Worm (Caenorhabditis elegans): ENCODE measurements around the gene gei-4.

Gene gei-4

DNA sequence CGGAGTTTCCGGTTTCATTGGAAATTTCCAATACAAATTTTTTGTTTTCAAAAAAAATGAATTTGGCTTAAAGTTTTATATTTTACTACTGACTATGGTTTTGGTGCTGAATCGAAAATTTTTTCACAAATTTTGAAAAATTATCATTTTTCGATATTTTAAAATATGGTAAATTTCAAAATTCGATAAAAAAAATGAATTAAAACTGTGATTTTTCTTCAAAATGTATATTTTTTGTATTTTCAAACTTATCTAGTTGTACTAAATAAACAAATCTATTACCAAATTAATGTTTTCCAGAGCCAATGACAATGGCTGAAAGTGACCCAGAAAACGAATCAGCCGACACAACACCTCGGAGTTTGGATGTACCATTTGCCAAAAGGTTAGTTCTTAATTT lies 11.0 kb upstream of the gei-4 start, which contains the start of gene pll-1:
Gene pll-1, plus strand, starts transcription at position 301 of the 400 bp plus-strand sequence.
- no peak for TF ChIP-seq ceh-30 (tag; optimal IDR thresholded peaks at IDR 0.05)
- no peak for TF ChIP-seq nfya-1 (tag; optimal IDR thresholded peaks at IDR 0.05)
- TF ChIP-seq fkh-6 (tag; optimal IDR thresholded peaks at IDR 0.05), result no peak
- TF ChIP-seq fkh-10 (GFP tag; optimal IDR thresholded peaks at IDR 0.05), result no peak
- no peak for TF ChIP-seq ama-1 (optimal IDR thresholded peaks at IDR 0.05)
- no peak for TF ChIP-seq nhr-11 (tag; optimal IDR thresholded peaks at IDR 0.05)
- no peak for TF ChIP-seq tbx-7 (tag; optimal IDR thresholded peaks at IDR 0.05)
- TF ChIP-seq sdc-2 (tag; optimal IDR thresholded peaks at IDR 0.05), result no peak
- no peak for TF ChIP-seq pat-9 (tag; optimal IDR thresholded peaks at IDR 0.05)

DNA sequence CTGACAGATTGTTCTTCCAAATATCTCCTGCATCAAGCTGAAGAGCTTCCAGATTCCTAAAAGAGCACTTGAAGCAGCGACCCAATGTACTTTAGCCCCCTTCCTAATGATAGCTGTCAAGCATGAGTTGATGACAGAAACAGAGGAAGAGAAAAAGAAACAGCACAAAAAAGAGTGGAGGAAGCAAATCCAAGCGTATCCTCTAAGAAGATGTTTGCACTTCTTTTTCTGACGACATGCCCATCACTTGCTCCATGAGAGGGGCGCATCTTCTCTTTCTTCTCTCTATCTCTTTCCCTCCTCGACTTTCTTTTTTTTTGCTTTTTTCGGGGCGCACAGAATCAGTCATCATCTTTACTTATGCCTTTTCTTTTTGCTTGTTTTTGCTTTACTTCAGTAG lies 5.7 kb upstream of the gei-4 start:
- TF ChIP-seq eyg-1 (tag; optimal IDR thresholded peaks at IDR 0.05) (no peak), ceh-30 (tag; optimal IDR thresholded peaks at IDR 0.05) (no peak), ceh-24 (tag; optimal IDR thresholded peaks at IDR 0.05) (no peak), nhr-232 (tag; optimal IDR thresholded peaks at IDR 0.05) (no peak), Y22D7AL.16 (tag; optimal IDR thresholded peaks at IDR 0.05) (no peak), ceh-9 (tag; optimal IDR thresholded peaks at IDR 0.05) (no peak)

DNA sequence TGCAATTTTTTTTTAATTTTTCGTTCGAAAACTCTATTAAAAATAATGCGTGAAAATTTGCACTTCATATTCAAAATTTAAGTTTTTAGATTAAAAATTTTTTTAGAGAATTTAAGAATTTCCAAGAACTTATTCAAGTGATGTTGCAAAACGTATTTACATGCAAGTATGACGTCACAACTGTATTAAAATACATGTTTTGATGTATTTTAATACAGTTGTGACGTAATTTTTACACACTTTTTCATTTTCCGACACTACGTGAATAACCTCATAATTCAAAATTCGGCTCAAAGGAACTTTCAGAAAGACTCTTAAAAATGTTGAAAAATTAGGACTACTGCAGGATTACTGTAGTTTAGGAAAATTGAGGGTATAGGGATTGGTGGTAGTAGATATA lies 3.5 kb upstream of the gei-4 start:
- no peak for TF ChIP-seq ceh-2 (tag; optimal IDR thresholded peaks at IDR 0.05)
- TF ChIP-seq sox-4 (tag; optimal IDR thresholded peaks at IDR 0.05), result no peak
- TF ChIP-seq ceh-34 (tag; optimal IDR thresholded peaks at IDR 0.05), result no peak
- no peak for TF ChIP-seq ref-2 (tag; optimal IDR thresholded peaks at IDR 0.05)
- no peak for TF ChIP-seq npax-4 (tag; optimal IDR thresholded peaks at IDR 0.05)
- TF ChIP-seq ztf-16 (tag; optimal IDR thresholded peaks at IDR 0.05), result no peak
- no peak for TF ChIP-seq pros-1 (tag; optimal IDR thresholded peaks at IDR 0.05)
- no peak for TF ChIP-seq ceh-14 (tag; optimal IDR thresholded peaks at IDR 0.05)
- TF ChIP-seq hlh-6 (tag; optimal IDR thresholded peaks at IDR 0.05), result no peak
- no peak for TF ChIP-seq sox-2 (GFP tag; IDR thresholded peaks at IDR 0.05)
- TF ChIP-seq pag-3 (tag; optimal IDR thresholded peaks at IDR 0.05; ENCODE audit: borderline replicate concordance), result no peak

DNA sequence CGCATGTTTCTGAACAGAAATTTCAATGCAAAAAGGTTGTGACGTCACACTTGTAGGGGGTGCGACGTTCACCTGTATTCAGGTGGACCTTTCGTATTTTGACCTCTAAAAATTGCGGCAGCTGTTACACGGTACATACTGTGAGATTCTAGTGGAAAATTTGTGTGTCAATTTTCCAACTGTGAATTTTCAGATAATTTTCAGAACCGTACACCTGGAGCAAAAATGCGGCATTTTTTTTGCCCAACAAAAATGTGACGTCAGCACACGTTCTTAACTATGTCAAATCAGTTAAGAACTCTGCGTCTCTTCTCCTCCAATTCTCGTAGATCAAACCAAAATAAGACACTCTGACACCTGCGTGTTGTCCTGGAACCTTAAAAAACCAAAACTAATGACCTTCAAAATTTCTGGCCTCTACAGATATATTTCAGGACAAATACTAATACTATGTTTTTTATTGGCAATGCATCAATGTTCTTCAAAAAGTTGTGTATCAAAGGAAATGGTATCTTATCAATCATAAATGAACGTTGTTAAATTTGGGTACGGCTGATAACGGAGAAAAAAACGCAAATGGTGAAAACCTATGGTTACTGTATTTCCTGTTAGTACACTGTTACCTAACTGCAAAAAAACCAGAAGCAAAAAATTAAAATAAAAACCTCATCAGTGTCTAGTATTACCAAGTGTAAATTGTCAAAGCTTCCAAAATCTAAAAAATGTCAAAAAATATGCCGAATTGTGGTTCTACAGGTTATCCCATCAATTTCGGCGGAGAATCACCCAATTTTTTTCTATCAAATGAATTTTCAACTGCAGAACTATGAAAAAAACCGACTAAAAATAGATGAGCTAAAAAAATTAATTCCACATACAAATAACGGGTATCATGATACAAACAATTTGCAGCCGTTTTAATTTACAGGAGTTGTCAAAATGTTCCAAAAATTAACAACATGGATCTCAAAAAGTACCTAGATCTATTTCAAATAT lies 2.6 kb upstream of the gei-4 start:
- no peak for TF ChIP-seq dmd-4 (tag; optimal IDR thresholded peaks at IDR 0.05; ENCODE audit: borderline replicate concordance)
- TF ChIP-seq hlh-6 (tag; optimal IDR thresholded peaks at IDR 0.05), result no peak
- TF ChIP-seq elt-2 (tag; optimal IDR thresholded peaks at IDR 0.05), result peak; percentile 80

DNA sequence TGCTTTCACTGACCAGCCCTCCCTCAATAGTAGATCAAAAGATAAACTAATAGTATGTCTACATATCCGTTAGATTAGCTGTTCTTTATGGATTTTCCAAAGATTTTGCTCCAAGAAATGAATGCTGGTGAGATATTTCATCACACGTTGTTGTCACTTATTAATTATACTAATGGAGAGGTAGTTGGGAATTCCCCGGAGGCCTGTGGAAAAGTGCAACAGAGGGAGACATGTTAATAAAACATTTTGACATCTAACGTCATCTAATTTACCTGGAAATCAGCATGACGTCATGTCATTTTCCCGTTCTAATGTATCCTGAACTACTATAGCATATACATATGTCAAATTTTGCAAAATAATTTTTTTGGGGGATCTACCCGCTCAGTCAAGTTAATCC lies 1.6 kb downstream of the gei-4 start:
- TF ChIP-seq ref-2 (tag; optimal IDR thresholded peaks at IDR 0.05) (no peak), ceh-6 (GFP tag; optimal IDR thresholded peaks at IDR 0.05) (no peak), ceh-45 (GFP tag; IDR thresholded peaks at IDR 0.05) (no peak), ceh-14 (tag; optimal IDR thresholded peaks at IDR 0.05) (no peak), gmeb-2 (tag; optimal IDR thresholded peaks at IDR 0.05) (no peak), fkh-10 (GFP tag; optimal IDR thresholded peaks at IDR 0.05) (no peak), ceh-24 (tag; optimal IDR thresholded peaks at IDR 0.05) (no peak), lin-11 (tag; optimal IDR thresholded peaks at IDR 0.05) (no peak), rnt-1 (tag; optimal IDR thresholded peaks at IDR 0.05) (no peak), ama-1 (optimal IDR thresholded peaks at IDR 0.05) (no peak), unc-55 (GFP tag; optimal IDR thresholded peaks at IDR 0.05) (no peak), pag-3 (tag; optimal IDR thresholded peaks at IDR 0.05; ENCODE audit: borderline replicate concordance) (no peak), ttx-3 (tag; optimal IDR thresholded peaks at IDR 0.05) (no peak), sox-2 (GFP tag; IDR thresholded peaks at IDR 0.05) (no peak), mec-3 (tag; optimal IDR thresholded peaks at IDR 0.05; ENCODE audit: borderline replicate concordance) (no peak)

All from whole organism, late embryonic.